Worm (Caenorhabditis elegans): ENCODE measurements around the gene K07F5.14.

- TF ChIP-seq tra-4 (tag; optimal IDR thresholded peaks at IDR 0.05) (no peak), ama-1 (optimal IDR thresholded peaks at IDR 0.05) (no peak), hnd-1 (tag; optimal IDR thresholded peaks at IDR 0.05) (no peak), pes-1 (GFP tag; IDR thresholded peaks at IDR 0.05) (no peak), ceh-13 (GFP tag; optimal IDR thresholded peaks at IDR 0.05) (no peak), flt-1 (GFP tag; IDR thresholded peaks at IDR 0.05) (no peak), B0310.2 (tag; optimal IDR thresholded peaks at IDR 0.05) (no peak), hmbx-1 (tag; optimal IDR thresholded peaks at IDR 0.05) (no peak), scrt-1 (GFP tag; IDR thresholded peaks at IDR 0.05) (no peak), F13C5.2 (tag; optimal IDR thresholded peaks at IDR 0.05) (no peak), ceh-36 (tag; optimal IDR thresholded peaks at IDR 0.05) (no peak), hmg-4 (GFP tag; optimal IDR thresholded peaks at IDR 0.05) (no peak), sea-1 (GFP tag; conservative IDR thresholded peaks at IDR 0.05) (no peak)
Observed at ce11 chrIV:9889857-9890256, 27.8 kb downstream of the K07F5.14 start, which contains the start of gene ttbk-3.

All from whole organism, early embryonic.